Worm (Caenorhabditis elegans) whole organism, mixed stage, embryonic: ENCODE data around the gene dnj-5.

Experiments
- ceh-39 ChIP-seq: fragments of 150-350 bp; optimal IDR thresholded peaks from 2 replicates; lab custom pipeline; 2014; ENCODE audit warnings: missing biosample characterization, missing genetic modification characterization
- lin-13 ChIP-seq: fragments of 150-350 bp; optimal IDR thresholded peaks from 2 replicates; lab custom pipeline; 2014; ENCODE audit warnings: missing biosample characterization, missing genetic modification characterization
- lsy-2 ChIP-seq: fragments of 150-350 bp; optimal IDR thresholded peaks from 2 replicates; lab custom pipeline; 2014; ENCODE audit warnings: missing biosample characterization, missing genetic modification characterization
- mab-5 ChIP-seq: fragments of 150-350 bp; optimal IDR thresholded peaks from 2 replicates; lab custom pipeline; 2014; ENCODE audit warnings: missing biosample characterization, missing genetic modification characterization

ce11 chrII:6882335-6882734 is 24.2 kb upstream of the dnj-5 start:
- TF ChIP-seq mab-5 (tag; lab: Kevin White, UChicago) (no peak), ceh-39 (tag; lab: Kevin White, UChicago) (no peak), lin-13 (tag; lab: Kevin White, UChicago) (no peak), lsy-2 (tag; lab: Kevin White, UChicago) (no peak)
